Worm (Caenorhabditis elegans) whole organism, L4 larva: ENCODE measurements around the gene C16C10.2.
A peak's percentile ranks its signal among the peaks of the same experiment; 100 is the strongest.

ENCODE experiments used
- D1046.2 ChIP-seq: fragments of 200-800 bp; sonication (Bioruptor generic); IDR thresholded peaks from 2 replicates; pipeline ENCODE4 v1.3.6; 2022; ENCODE audit warnings: missing genetic modification characterization, missing compliant biosample characterization
- R02D3.7 ChIP-seq: fragments of 150-350 bp; sonication (generic microtip); optimal IDR thresholded peaks from 3 replicates; lab custom pipeline; 2014; ENCODE audit warnings: missing biosample characterization, missing genetic modification characterization
- Y105C5A.15 ChIP-seq: fragments of 200-800 bp; sonication (Bioruptor generic); IDR thresholded peaks from 2 replicates; pipeline ENCODE4 v1.3.6; 2022; ENCODE audit warnings: missing genetic modification characterization, missing compliant biosample characterization
- ZK546.5 ChIP-seq, 2 experiments: sonication (generic microtip); optimal IDR thresholded peaks; 2 replicates each; lab custom pipeline; 2017; ENCODE audit warnings: missing biosample characterization in 2 of 2, missing genetic modification characterization in 2 of 2
- aly-2 ChIP-seq: sonication (generic microtip); optimal IDR thresholded peaks from 2 replicates; lab custom pipeline; 2018; ENCODE audit warnings: missing biosample characterization, missing genetic modification characterization
- attf-4 ChIP-seq: sonication (generic microtip); optimal IDR thresholded peaks from 3 replicates; lab custom pipeline; 2017; ENCODE audit warnings: missing biosample characterization, missing genetic modification characterization
- ceh-44 ChIP-seq: fragments of 200-800 bp; sonication (Bioruptor generic); IDR thresholded peaks from 2 replicates; pipeline ENCODE4 v1.3.6; 2022; ENCODE audit warnings: missing genetic modification reagents, missing genetic modification characterization, missing compliant biosample characterization
- ceh-62 ChIP-seq: sonication (generic microtip); optimal IDR thresholded peaks from 2 replicates; lab custom pipeline; 2017; ENCODE audit warnings: missing biosample characterization, missing genetic modification characterization
- ceh-82 ChIP-seq: sonication (generic microtip); optimal IDR thresholded peaks from 2 replicates; lab custom pipeline; 2017; ENCODE audit warnings: missing biosample characterization, missing genetic modification characterization
- cey-2 ChIP-seq: sonication (generic microtip); optimal IDR thresholded peaks from 3 replicates; lab custom pipeline; 2017; ENCODE audit warnings: missing genetic modification characterization, mild to moderate bottlenecking, missing compliant biosample characterization, antibody characterized with exemption, borderline replicate concordance; ENCODE audit not compliant: insufficient read depth
- daf-12 ChIP-seq: fragments of 150-350 bp; optimal IDR thresholded peaks from 2 replicates; lab custom pipeline; 2014; ENCODE audit warnings: missing biosample characterization, missing genetic modification reagents, missing genetic modification characterization
- daf-16 ChIP-seq, 3 experiments: sonication (generic microtip); optimal IDR thresholded peaks; 2 replicates each; lab custom pipeline; 2016 to 2017; ENCODE audit warnings: missing genetic modification characterization in 3 of 3, missing genetic modification reagents in 3 of 3, mild to moderate bottlenecking in 2 of 3, missing compliant biosample characterization in 2 of 3, missing biosample characterization in 1 of 3, moderate library complexity in 1 of 3
- dmd-6 ChIP-seq: fragments of 200-800 bp; sonication (Bioruptor generic); IDR thresholded peaks from 2 replicates; pipeline ENCODE4 v1.3.6; 2022; ENCODE audit warnings: missing genetic modification reagents, missing genetic modification characterization, missing compliant biosample characterization
- dmd-8 ChIP-seq: fragments of 200-800 bp; sonication (Bioruptor generic); IDR thresholded peaks from 2 replicates; pipeline ENCODE4 v1.3.6; 2022; ENCODE audit warnings: missing genetic modification characterization, missing compliant biosample characterization
- dmd-9 ChIP-seq: fragments of 200-800 bp; sonication (Bioruptor generic); IDR thresholded peaks from 2 replicates; pipeline ENCODE4 v1.3.6; 2022; ENCODE audit warnings: missing genetic modification reagents, missing genetic modification characterization, missing compliant biosample characterization
- duxl-1 ChIP-seq: sonication (generic microtip); optimal IDR thresholded peaks from 2 replicates; lab custom pipeline; 2016; ENCODE audit warnings: mild to moderate bottlenecking, missing genetic modification characterization, moderate library complexity, missing compliant biosample characterization; ENCODE audit not compliant: poor library complexity
- egl-43 ChIP-seq: fragments of 200-800 bp; sonication (Bioruptor generic); IDR thresholded peaks from 2 replicates; pipeline ENCODE4 v1.3.6; 2022; ENCODE audit warnings: missing genetic modification reagents, missing genetic modification characterization, missing compliant biosample characterization
- fos-1 ChIP-seq: fragments of 150-350 bp; optimal IDR thresholded peaks from 2 replicates; lab custom pipeline; 2014; ENCODE audit warnings: missing biosample characterization, missing genetic modification characterization
- gei-8 ChIP-seq: fragments of 200-800 bp; sonication (Bioruptor generic); optimal IDR thresholded peaks from 2 replicates; lab custom pipeline; 2018; ENCODE audit warnings: mild to moderate bottlenecking, missing genetic modification characterization, missing compliant biosample characterization
- hif-1 ChIP-seq, 2 experiments: sonication (generic microtip); optimal IDR thresholded peaks; 2 replicates each; lab custom pipeline; 2016 to 2017; ENCODE audit warnings: missing compliant biosample characterization in 2 of 2, missing genetic modification characterization in 2 of 2, missing genetic modification reagents in 2 of 2, missing genotype in 2 of 2, mild to moderate bottlenecking in 1 of 2
- hlh-11 ChIP-seq: fragments of 200-800 bp; sonication (Bioruptor generic); optimal IDR thresholded peaks from 2 replicates; lab custom pipeline; 2018; ENCODE audit warnings: mild to moderate bottlenecking, missing genetic modification characterization, missing compliant biosample characterization
- lim-7 ChIP-seq: fragments of 200-800 bp; sonication (Bioruptor generic); IDR thresholded peaks from 2 replicates; pipeline ENCODE4 v1.3.6; 2022; ENCODE audit warnings: missing genetic modification characterization, missing compliant biosample characterization
- lin-29 ChIP-seq: fragments of 200-800 bp; sonication (Bioruptor generic); IDR thresholded peaks from 2 replicates; pipeline ENCODE4 v1.3.6; 2022; ENCODE audit warnings: missing genetic modification reagents, missing genetic modification characterization, missing compliant biosample characterization
- lin-39 ChIP-seq: fragments of 150-350 bp; optimal IDR thresholded peaks from 2 replicates; lab custom pipeline; 2014; ENCODE audit warnings: missing biosample characterization, missing genetic modification reagents, missing genetic modification characterization
- lir-3 ChIP-seq: sonication (generic microtip); optimal IDR thresholded peaks from 2 replicates; lab custom pipeline; 2016; ENCODE audit warnings: mild to moderate bottlenecking, missing genetic modification characterization, missing compliant biosample characterization
- madf-9 ChIP-seq: fragments of 200-800 bp; sonication (Bioruptor generic); conservative IDR thresholded peaks from 2 replicates; pipeline ENCODE4 v1.3.6; 2022; ENCODE audit warnings: missing genetic modification reagents, missing genetic modification characterization, missing compliant biosample characterization
- mdl-1 ChIP-seq, 2 experiments: fragments of 150-350 bp in 1 of 2; sonication (generic microtip) in 1 of 2; optimal IDR thresholded peaks; 2 replicates each; lab custom pipeline; 2014 to 2017; ENCODE audit warnings: missing biosample characterization in 2 of 2, missing genetic modification characterization in 2 of 2
- mdt-29 ChIP-seq: fragments of 200-800 bp; sonication (Bioruptor generic); IDR thresholded peaks from 2 replicates; pipeline ENCODE4 v1.3.6; 2022; ENCODE audit warnings: missing genetic modification reagents, missing genetic modification characterization, missing compliant biosample characterization
- mxl-3 ChIP-seq: fragments of 200-800 bp; sonication (Bioruptor generic); optimal IDR thresholded peaks from 2 replicates; lab custom pipeline; 2018; ENCODE audit warnings: mild to moderate bottlenecking, missing genetic modification characterization, missing compliant biosample characterization
- nhr-10 ChIP-seq: fragments of 150-350 bp; optimal IDR thresholded peaks from 2 replicates; lab custom pipeline; 2014; ENCODE audit warnings: missing biosample characterization, missing genetic modification characterization
- nhr-102 ChIP-seq: sonication (generic microtip); optimal IDR thresholded peaks from 2 replicates; lab custom pipeline; 2016; ENCODE audit warnings: mild to moderate bottlenecking, missing genetic modification characterization, moderate library complexity, missing compliant biosample characterization
- nhr-11 ChIP-seq: fragments of 150-350 bp; optimal IDR thresholded peaks from 2 replicates; lab custom pipeline; 2014; ENCODE audit warnings: missing biosample characterization, missing genetic modification characterization
- nhr-111 ChIP-seq: fragments of 200-800 bp; sonication (Bioruptor generic); optimal IDR thresholded peaks from 2 replicates; lab custom pipeline; 2018; ENCODE audit warnings: mild to moderate bottlenecking, missing genetic modification characterization, missing compliant biosample characterization
- nhr-237 ChIP-seq: sonication (generic microtip); optimal IDR thresholded peaks from 2 replicates; lab custom pipeline; 2017; ENCODE audit warnings: missing biosample characterization, missing genetic modification characterization
- nhr-25 ChIP-seq: sonication (generic microtip); optimal IDR thresholded peaks from 2 replicates; lab custom pipeline; 2017; ENCODE audit warnings: missing genetic modification characterization, mild to moderate bottlenecking, missing compliant biosample characterization, antibody characterized with exemption, moderate library complexity, borderline replicate concordance; ENCODE audit not compliant: insufficient read depth
- nhr-28 ChIP-seq: fragments of 150-350 bp; optimal IDR thresholded peaks from 2 replicates; lab custom pipeline; 2014; ENCODE audit warnings: missing biosample characterization, missing genetic modification characterization
- nhr-41 ChIP-seq: fragments of 200-800 bp; sonication (Bioruptor generic); IDR thresholded peaks from 2 replicates; pipeline ENCODE4 v1.3.6; 2022; ENCODE audit warnings: missing genetic modification reagents, missing genetic modification characterization, missing compliant biosample characterization
- nhr-48 ChIP-seq: sonication (generic microtip); optimal IDR thresholded peaks from 2 replicates; lab custom pipeline; 2016; ENCODE audit warnings: mild to moderate bottlenecking, missing genetic modification characterization, missing compliant biosample characterization
- nhr-76 ChIP-seq: fragments of 150-350 bp; optimal IDR thresholded peaks from 2 replicates; lab custom pipeline; 2014; ENCODE audit warnings: missing biosample characterization, missing genetic modification characterization
- saeg-2 ChIP-seq: fragments of 200-800 bp; sonication (Bioruptor generic); IDR thresholded peaks from 2 replicates; pipeline ENCODE4 v1.3.6; 2022; ENCODE audit warnings: missing genetic modification reagents, missing genetic modification characterization, missing compliant biosample characterization
- sdz-12 ChIP-seq: fragments of 200-800 bp; sonication (Bioruptor generic); optimal IDR thresholded peaks from 2 replicates; lab custom pipeline; 2018; ENCODE audit warnings: mild to moderate bottlenecking, missing genetic modification characterization, missing compliant biosample characterization
- skn-1 ChIP-seq: fragments of 150-350 bp; optimal IDR thresholded peaks from 2 replicates; lab custom pipeline; 2014; ENCODE audit warnings: missing biosample characterization, missing genetic modification characterization
- snpc-1.2 ChIP-seq: fragments of 200-800 bp; sonication (Bioruptor generic); IDR thresholded peaks from 2 replicates; pipeline ENCODE4 v1.3.6; 2022; ENCODE audit warnings: missing genetic modification reagents, missing genetic modification characterization, missing compliant biosample characterization
- spr-1 ChIP-seq: sonication (generic microtip); optimal IDR thresholded peaks from 2 replicates; lab custom pipeline; 2016; ENCODE audit warnings: mild to moderate bottlenecking, missing genetic modification characterization, missing compliant biosample characterization
- tra-1 ChIP-seq: fragments of 200-800 bp; sonication (Bioruptor generic); IDR thresholded peaks from 2 replicates; pipeline ENCODE4 v1.3.6; 2022; ENCODE audit warnings: missing genetic modification reagents, missing genetic modification characterization, missing compliant biosample characterization
- unc-130 ChIP-seq: sonication (generic microtip); optimal IDR thresholded peaks from 2 replicates; lab custom pipeline; 2016; ENCODE audit warnings: missing genetic modification reagents, missing genetic modification characterization, missing compliant biosample characterization
- zag-1 ChIP-seq: fragments of 150-350 bp; optimal IDR thresholded peaks from 2 replicates; lab custom pipeline; 2014; ENCODE audit warnings: missing biosample characterization, missing genetic modification characterization
- zfp-2 ChIP-seq: sonication (generic microtip); optimal IDR thresholded peaks from 2 replicates; lab custom pipeline; 2016; ENCODE audit warnings: mild to moderate bottlenecking, missing genetic modification characterization, missing compliant biosample characterization
- ztf-7 ChIP-seq: fragments of 150-350 bp; optimal IDR thresholded peaks from 2 replicates; lab custom pipeline; 2014; ENCODE audit warnings: missing biosample characterization, missing genetic modification characterization

C16C10.2 gene

ce11 chrIII:4195306-4196008 is 17.0 kb upstream of the C16C10.2 start (continued):
- TF ChIP-seq zag-1 (no peak), fos-1 (no peak), sdz-12 (peak; percentile 21), ZK546.5 (tag; optimal IDR thresholded peaks at IDR 0.05; lab: Kevin White, UChicago) (no peak), spr-1 (tag; lab: Kevin White, UChicago) (peak; percentile 48), attf-4 (tag; lab: Kevin White, UChicago) (peak; percentile 69), lin-39 (no peak), aly-2 (no peak), hlh-11 (peak; percentile 48), Y105C5A.15 (GFP tag; lab: Robert Waterston, UW) (peak; percentile 66; the same call in 1 of the 2 replicates), dmd-8 (GFP tag; lab: Robert Waterston, UW) (0 out of 2 replicates have a peak, but pooled peaks have one; percentile 36), D1046.2 (GFP tag; lab: Robert Waterston, UW) (no peak; the same call in 1 of the 2 replicates), nhr-102 (tag; lab: Kevin White, UChicago) (peak; percentile 90), lir-3 (no peak), lim-7 (no peak), dmd-9 (GFP tag; lab: Robert Waterston, UW) (no peak), gei-8 (GFP tag; lab: Kevin White, UChicago) (peak; percentile 15), madf-9 (0 out of 2 replicates have a peak, but pooled peaks have one; percentile 16), nhr-28 (tag; lab: Kevin White, UChicago) (no peak), nhr-25 (tag; lab: Kevin White, UChicago) (no peak), nhr-76 (tag; lab: Kevin White, UChicago) (peak; percentile 16), mdt-29 (GFP tag; lab: Robert Waterston, UW) (0 out of 2 replicates have a peak, but pooled peaks have one; percentile 51), nhr-11 (tag; lab: Kevin White, UChicago) (no peak), tra-1 (GFP tag; lab: Robert Waterston, UW) (0 out of 2 replicates have a peak, but pooled peaks have one; percentile 36), nhr-10 (tag; lab: Kevin White, UChicago) (no peak), nhr-48 (tag; lab: Kevin White, UChicago) (peak; percentile 23), ceh-62 (tag; lab: Kevin White, UChicago) (no peak), nhr-237 (no peak), saeg-2 (peak; percentile 73; the same call in 1 of the 2 replicates), hif-1 (tag; optimal IDR thresholded peaks at IDR 0.05; lab: Kevin White, UChicago) (peak in 1 of 2 experiments; percentile 63), zfp-2 (tag; lab: Kevin White, UChicago) (no peak), R02D3.7 (tag; lab: Kevin White, UChicago) (no peak), lin-29 (GFP tag; lab: Robert Waterston, UW) (no peak), nhr-41 (GFP tag; lab: Robert Waterston, UW) (no peak; the same call in 1 of the 2 replicates), daf-16 (GFP tag; optimal IDR thresholded peaks at IDR 0.05; lab: Kevin White, UChicago) (peak; percentile 33 to 62), daf-16 (tag; optimal IDR thresholded peaks at IDR 0.05; lab: Kevin White, UChicago) (peak; percentile 59), skn-1 (tag; lab: Kevin White, UChicago) (no peak), nhr-111 (GFP tag; lab: Kevin White, UChicago) (peak; percentile 80), ceh-44 (GFP tag; lab: Robert Waterston, UW) (no peak), duxl-1 (tag; lab: Kevin White, UChicago) (peak; percentile 42), daf-12 (no peak), mdl-1 (tag; optimal IDR thresholded peaks at IDR 0.05; lab: Kevin White, UChicago) (peak in 1 of 2 experiments; percentile 15), ceh-82 (tag; lab: Kevin White, UChicago) (no peak), ztf-7 (tag; lab: Kevin White, UChicago) (no peak), cey-2 (tag; lab: Kevin White, UChicago) (no peak), egl-43 (GFP tag; lab: Robert Waterston, UW) (no peak), mxl-3 (peak; percentile 43), unc-130 (GFP tag; lab: Kevin White, UChicago) (peak; percentile 24), snpc-1.2 (GFP tag; lab: Robert Waterston, UW) (peak; percentile 71), dmd-6 (GFP tag; lab: Robert Waterston, UW) (peak; percentile 30; the same call in 1 of the 2 replicates)
